Fruit fly (Drosophila melanogaster): ENCODE data around the gene CG9331.

The CG9331 gene

DNA sequence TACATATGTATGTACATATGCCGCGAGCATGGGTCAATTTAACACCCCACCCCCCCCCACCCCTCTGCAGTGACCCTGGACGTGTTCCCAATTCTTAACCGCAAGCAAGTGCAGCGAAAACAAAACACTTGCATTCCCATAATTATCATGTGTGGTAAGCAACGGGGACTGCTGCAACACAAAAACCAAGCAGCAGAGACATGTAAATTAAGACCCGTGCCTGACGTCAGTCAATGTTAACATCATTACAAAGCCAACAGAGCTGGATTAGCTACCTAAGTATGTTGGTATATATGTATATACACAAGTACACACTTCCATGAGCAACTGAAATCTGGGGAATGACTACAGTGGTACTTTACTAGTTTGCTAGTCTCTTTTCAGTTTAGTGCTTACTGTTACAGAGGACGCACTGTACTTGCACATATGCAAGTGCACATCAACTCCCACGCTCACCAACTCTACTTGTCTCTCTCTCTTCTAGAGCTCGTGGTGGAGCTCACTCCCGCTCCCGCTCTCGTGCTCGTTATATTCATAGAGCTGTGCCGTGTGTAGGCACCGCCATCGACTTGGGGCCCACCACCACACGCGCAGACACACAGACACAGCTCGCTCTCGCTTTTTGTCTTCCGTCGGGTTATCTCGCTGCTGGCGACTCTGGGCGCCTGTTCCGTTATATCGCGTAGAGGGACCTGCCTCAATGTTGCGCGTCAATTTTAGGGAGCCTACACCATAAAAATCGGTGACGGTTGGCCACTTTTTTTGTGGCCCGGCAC lies 1.2 kb upstream of the CG9331 start (continued):
- TF ChIP-seq nerfin-1 (tag; optimal IDR thresholded peaks at IDR 0.05) (no peak), jigr1 (GFP tag; IDR thresholded peaks at IDR 0.05) (no peak), kay (GFP tag; optimal IDR thresholded peaks at IDR 0.05) (no peak), CG7745 (tag; optimal IDR thresholded peaks at IDR 0.05) (no peak), zfh1 (GFP tag; IDR thresholded peaks at IDR 0.05) (no peak; the same call in 2 of the 3 replicates), CG1024 (GFP tag; IDR thresholded peaks at IDR 0.05) (no peak), CG14050 (GFP tag; IDR thresholded peaks at IDR 0.05) (no peak), PHDP (tag; optimal IDR thresholded peaks at IDR 0.05) (no peak), CG2120 (GFP tag; optimal IDR thresholded peaks at IDR 0.05) (no peak), Adf1 (GFP tag; IDR thresholded peaks at IDR 0.05) (peak; percentile 46; the same call in 1 of the 2 replicates), D19B (GFP tag; optimal IDR thresholded peaks at IDR 0.05) (no peak), vfl (GFP tag; optimal IDR thresholded peaks at IDR 0.05) (no peak), tll (GFP tag; optimal IDR thresholded peaks at IDR 0.05) (no peak), gcm (GFP tag; optimal IDR thresholded peaks at IDR 0.05) (no peak), CG11504 (tag; optimal IDR thresholded peaks at IDR 0.05) (peak; percentile 92), CG6765 (GFP tag; optimal IDR thresholded peaks at IDR 0.05) (no peak), Ada2b (GFP tag; IDR thresholded peaks at IDR 0.05) (no peak), Rfx (GFP tag; IDR thresholded peaks at IDR 0.05) (0 out of 2 replicates have a peak, but pooled peaks have one; percentile 36), Xrp1 (GFP tag; IDR thresholded peaks at IDR 0.05) (peak; percentile 47; the same call in 1 of the 2 replicates), CG13894 (tag; optimal IDR thresholded peaks at IDR 0.05) (peak; percentile 79), MTF-1 (GFP tag; optimal IDR thresholded peaks at IDR 0.05; ENCODE audit: borderline replicate concordance) (peak; percentile 9), bcd (GFP tag; optimal IDR thresholded peaks at IDR 0.05) (no peak), ranshi (GFP tag; IDR thresholded peaks at IDR 0.05) (no peak), CG5180 (GFP tag; optimal IDR thresholded peaks at IDR 0.05) (no peak), pb (GFP tag; optimal IDR thresholded peaks at IDR 0.05) (no peak), Kr (GFP tag; optimal IDR thresholded peaks at IDR 0.05) (peak; percentile 50), CG14667 (GFP tag; IDR thresholded peaks at IDR 0.05) (no peak), Elba2 (GFP tag; optimal IDR thresholded peaks at IDR 0.05) (no peak), dan (GFP tag; IDR thresholded peaks at IDR 0.05) (no peak), abd-A (tag; optimal IDR thresholded peaks at IDR 0.05) (peak; percentile 97), CG8924 (tag; optimal IDR thresholded peaks at IDR 0.05) (no peak), CG15514 (GFP tag; optimal IDR thresholded peaks at IDR 0.05) (no peak), CG30403 (GFP tag; optimal IDR thresholded peaks at IDR 0.05) (no peak), hth (optimal IDR thresholded peaks at IDR 0.05) (no peak), seq (GFP tag; IDR thresholded peaks at IDR 0.05) (no peak), BtbVII (GFP tag; optimal IDR thresholded peaks at IDR 0.05) (no peak), CG11085 (GFP tag; IDR thresholded peaks at IDR 0.05) (no peak), BEAF-32 (GFP tag; optimal IDR thresholded peaks at IDR 0.05) (no peak), Stat92E (GFP tag; optimal IDR thresholded peaks at IDR 0.05) (peak in 1 of 3 experiments; percentile 32), nerfin-2 (GFP tag; IDR thresholded peaks at IDR 0.05; ENCODE audit: partially characterized antibody) (no peak), h (optimal IDR thresholded peaks at IDR 0.05) (no peak), Tbp (GFP tag; optimal IDR thresholded peaks at IDR 0.05) (no peak), Hr39 (optimal IDR thresholded peaks at IDR 0.05) (no peak), lola (GFP tag; optimal IDR thresholded peaks at IDR 0.05) (no peak), emc (GFP tag; optimal IDR thresholded peaks at IDR 0.05) (no peak), aop (GFP tag; IDR thresholded peaks at IDR 0.05) (no peak), CTCF (GFP tag; optimal IDR thresholded peaks at IDR 0.05) (no peak), ro (GFP tag; IDR thresholded peaks at IDR 0.05) (no peak), tna (GFP tag; IDR thresholded peaks at IDR 0.05; ENCODE audit: partially characterized antibody) (peak; percentile 44; the same call in 1 of the 2 replicates), CG15011 (GFP tag; optimal IDR thresholded peaks at IDR 0.05) (no peak)

Data from whole organism, embryonic.